Worm (Caenorhabditis elegans): ENCODE measurements around the gene srz-59.

DNA sequence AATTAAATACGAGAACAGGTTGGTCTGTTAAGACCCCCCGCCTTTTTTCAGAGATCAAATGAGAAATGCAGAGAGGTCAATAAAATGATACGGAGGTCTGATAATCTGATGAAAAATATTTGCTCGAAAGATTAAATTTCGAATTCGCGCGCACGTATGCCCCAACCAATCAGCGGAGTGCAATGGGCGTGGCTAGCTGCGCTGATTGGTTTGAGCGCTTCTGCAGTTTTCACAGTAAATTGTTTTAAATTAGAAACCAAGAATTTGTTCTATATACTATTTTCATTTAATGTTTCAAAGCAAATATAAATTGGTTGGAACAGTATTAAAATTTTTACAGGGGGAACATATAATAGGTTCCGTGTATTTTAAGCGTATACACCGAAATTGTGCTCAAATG lies 12.5 kb upstream of the srz-59 start:
- TF ChIP-seq nhr-11 (tag; optimal IDR thresholded peaks at IDR 0.05) (no peak), nfya-1 (tag; optimal IDR thresholded peaks at IDR 0.05) (peak; percentile 98), unc-86 (tag; optimal IDR thresholded peaks at IDR 0.05) (no peak), ceh-18 (tag; optimal IDR thresholded peaks at IDR 0.05) (no peak), fkh-10 (GFP tag; optimal IDR thresholded peaks at IDR 0.05) (no peak), pqm-1 (tag; optimal IDR thresholded peaks at IDR 0.05) (no peak), unc-55 (GFP tag; optimal IDR thresholded peaks at IDR 0.05) (no peak), F13H6.1 (tag; optimal IDR thresholded peaks at IDR 0.05) (no peak), ama-1 (optimal IDR thresholded peaks at IDR 0.05) (no peak), K02D7.2 (tag; optimal IDR thresholded peaks at IDR 0.05) (no peak), tbx-2 (tag; optimal IDR thresholded peaks at IDR 0.05) (no peak)

Measured in whole organism, late embryonic.